Worm (Caenorhabditis elegans) whole organism, L4 larva: Measurements from ENCODE around the gene C16E9.2.

ENCODE experiments used
- F26F4.8 ChIP-seq: fragments of 200-800 bp; sonication (Bioruptor generic); conservative IDR thresholded peaks from 2 replicates; pipeline ENCODE4 v1.3.6; 2022; ENCODE audit warnings: missing genetic modification characterization, missing compliant biosample characterization
- F37D6.2 ChIP-seq: sonication (generic microtip); optimal IDR thresholded peaks from 2 replicates; lab custom pipeline; 2016; ENCODE audit warnings: mild to moderate bottlenecking, missing genetic modification characterization, missing compliant biosample characterization
- F44E2.7 ChIP-seq: fragments of 200-800 bp; sonication (Bioruptor generic); IDR thresholded peaks from 2 replicates; pipeline ENCODE4 v2.1.2; 2022; ENCODE audit warnings: missing genetic modification characterization, missing compliant biosample characterization
- T26A8.4 ChIP-seq: fragments of 200-800 bp; sonication (Bioruptor generic); IDR thresholded peaks from 2 replicates; pipeline ENCODE4 v1.3.6; 2022; ENCODE audit warnings: missing genetic modification characterization, missing compliant biosample characterization
- aly-2 ChIP-seq: sonication (generic microtip); optimal IDR thresholded peaks from 2 replicates; lab custom pipeline; 2018; ENCODE audit warnings: missing biosample characterization, missing genetic modification characterization
- ceh-32 ChIP-seq: sonication (generic microtip); optimal IDR thresholded peaks from 2 replicates; lab custom pipeline; 2016; ENCODE audit warnings: mild to moderate bottlenecking, missing genetic modification characterization, missing compliant biosample characterization; ENCODE audit not compliant: poor library complexity
- ceh-44 ChIP-seq: fragments of 200-800 bp; sonication (Bioruptor generic); IDR thresholded peaks from 2 replicates; pipeline ENCODE4 v1.3.6; 2022; ENCODE audit warnings: missing genetic modification reagents, missing genetic modification characterization, missing compliant biosample characterization
- ceh-82 ChIP-seq: sonication (generic microtip); optimal IDR thresholded peaks from 2 replicates; lab custom pipeline; 2017; ENCODE audit warnings: missing biosample characterization, missing genetic modification characterization
- daf-16 ChIP-seq, 3 experiments: sonication (generic microtip); optimal IDR thresholded peaks; 2 replicates each; lab custom pipeline; 2016 to 2017; ENCODE audit warnings: missing genetic modification characterization in 3 of 3, missing genetic modification reagents in 3 of 3, mild to moderate bottlenecking in 2 of 3, missing compliant biosample characterization in 2 of 3, missing biosample characterization in 1 of 3, moderate library complexity in 1 of 3
- daf-19 ChIP-seq: fragments of 200-800 bp; sonication (Bioruptor generic); conservative IDR thresholded peaks from 2 replicates; pipeline ENCODE4 v1.3.6; 2022; ENCODE audit warnings: missing genetic modification characterization, missing compliant biosample characterization
- dmd-6 ChIP-seq: fragments of 200-800 bp; sonication (Bioruptor generic); IDR thresholded peaks from 2 replicates; pipeline ENCODE4 v1.3.6; 2022; ENCODE audit warnings: missing genetic modification reagents, missing genetic modification characterization, missing compliant biosample characterization
- dmd-8 ChIP-seq: fragments of 200-800 bp; sonication (Bioruptor generic); IDR thresholded peaks from 2 replicates; pipeline ENCODE4 v1.3.6; 2022; ENCODE audit warnings: missing genetic modification characterization, missing compliant biosample characterization
- duxl-1 ChIP-seq: sonication (generic microtip); optimal IDR thresholded peaks from 2 replicates; lab custom pipeline; 2016; ENCODE audit warnings: mild to moderate bottlenecking, missing genetic modification characterization, moderate library complexity, missing compliant biosample characterization; ENCODE audit not compliant: poor library complexity
- dve-1 ChIP-seq: sonication (generic microtip); optimal IDR thresholded peaks from 2 replicates; lab custom pipeline; 2017; ENCODE audit warnings: antibody characterized with exemption, mild to moderate bottlenecking, missing genetic modification characterization, missing compliant biosample characterization; ENCODE audit not compliant: insufficient read depth
- egl-43 ChIP-seq: fragments of 200-800 bp; sonication (Bioruptor generic); IDR thresholded peaks from 2 replicates; pipeline ENCODE4 v1.3.6; 2022; ENCODE audit warnings: missing genetic modification reagents, missing genetic modification characterization, missing compliant biosample characterization
- gei-8 ChIP-seq: fragments of 200-800 bp; sonication (Bioruptor generic); optimal IDR thresholded peaks from 2 replicates; lab custom pipeline; 2018; ENCODE audit warnings: mild to moderate bottlenecking, missing genetic modification characterization, missing compliant biosample characterization
- hif-1 ChIP-seq, 2 experiments: sonication (generic microtip); optimal IDR thresholded peaks; 2 replicates each; lab custom pipeline; 2016 to 2017; ENCODE audit warnings: missing compliant biosample characterization in 2 of 2, missing genetic modification characterization in 2 of 2, missing genetic modification reagents in 2 of 2, missing genotype in 2 of 2, mild to moderate bottlenecking in 1 of 2
- hlh-11 ChIP-seq: fragments of 200-800 bp; sonication (Bioruptor generic); optimal IDR thresholded peaks from 2 replicates; lab custom pipeline; 2018; ENCODE audit warnings: mild to moderate bottlenecking, missing genetic modification characterization, missing compliant biosample characterization
- hmg-1.1 ChIP-seq: fragments of 200-800 bp; sonication (Bioruptor generic); IDR thresholded peaks from 2 replicates; pipeline ENCODE4 v1.3.6; 2022; ENCODE audit warnings: missing genetic modification reagents, missing genetic modification characterization, missing compliant biosample characterization
- jun-1 ChIP-seq: fragments of 150-350 bp; optimal IDR thresholded peaks from 2 replicates; lab custom pipeline; 2014; ENCODE audit warnings: missing biosample characterization, missing genetic modification reagents, missing genetic modification characterization
- lin-15B ChIP-seq: fragments of 150-350 bp; sonication (generic microtip); optimal IDR thresholded peaks from 3 replicates; lab custom pipeline; 2014; ENCODE audit warnings: missing biosample characterization, missing genetic modification characterization
- lin-29 ChIP-seq: fragments of 200-800 bp; sonication (Bioruptor generic); IDR thresholded peaks from 2 replicates; pipeline ENCODE4 v1.3.6; 2022; ENCODE audit warnings: missing genetic modification reagents, missing genetic modification characterization, missing compliant biosample characterization
- mdt-29 ChIP-seq: fragments of 200-800 bp; sonication (Bioruptor generic); IDR thresholded peaks from 2 replicates; pipeline ENCODE4 v1.3.6; 2022; ENCODE audit warnings: missing genetic modification reagents, missing genetic modification characterization, missing compliant biosample characterization
- nhr-10 ChIP-seq: fragments of 150-350 bp; optimal IDR thresholded peaks from 2 replicates; lab custom pipeline; 2014; ENCODE audit warnings: missing biosample characterization, missing genetic modification characterization
- nhr-11 ChIP-seq: fragments of 150-350 bp; optimal IDR thresholded peaks from 2 replicates; lab custom pipeline; 2014; ENCODE audit warnings: missing biosample characterization, missing genetic modification characterization
- nhr-111 ChIP-seq: fragments of 200-800 bp; sonication (Bioruptor generic); optimal IDR thresholded peaks from 2 replicates; lab custom pipeline; 2018; ENCODE audit warnings: mild to moderate bottlenecking, missing genetic modification characterization, missing compliant biosample characterization
- nhr-237 ChIP-seq: sonication (generic microtip); optimal IDR thresholded peaks from 2 replicates; lab custom pipeline; 2017; ENCODE audit warnings: missing biosample characterization, missing genetic modification characterization
- nhr-42 ChIP-seq: fragments of 200-800 bp; sonication (Bioruptor generic); IDR thresholded peaks from 2 replicates; pipeline ENCODE4 v1.3.6; 2022; ENCODE audit warnings: missing genetic modification characterization, missing compliant biosample characterization
- nhr-48 ChIP-seq: sonication (generic microtip); optimal IDR thresholded peaks from 2 replicates; lab custom pipeline; 2016; ENCODE audit warnings: mild to moderate bottlenecking, missing genetic modification characterization, missing compliant biosample characterization
- nhr-6 ChIP-seq: fragments of 150-350 bp; optimal IDR thresholded peaks from 2 replicates; lab custom pipeline; 2014; ENCODE audit warnings: missing biosample characterization, missing genetic modification characterization
- php-3 ChIP-seq: fragments of 200-800 bp; sonication (Bioruptor generic); IDR thresholded peaks from 2 replicates; pipeline ENCODE4 v1.3.6; 2022; ENCODE audit warnings: missing genetic modification reagents, missing genetic modification characterization, missing compliant biosample characterization
- pqm-1 ChIP-seq: sonication (generic microtip); optimal IDR thresholded peaks from 2 replicates; lab custom pipeline; 2017; ENCODE audit warnings: missing biosample characterization, missing genetic modification characterization
- snpc-4 ChIP-seq: fragments of 150-350 bp; optimal IDR thresholded peaks from 2 replicates; lab custom pipeline; 2014; ENCODE audit warnings: missing biosample characterization, missing genetic modification characterization
- vab-7 ChIP-seq: fragments of 200-800 bp; sonication (Bioruptor generic); IDR thresholded peaks from 2 replicates; pipeline ENCODE4 v1.3.6; 2022; ENCODE audit warnings: missing genetic modification reagents, missing genetic modification characterization, missing compliant biosample characterization
- zip-11 ChIP-seq: fragments of 200-800 bp; sonication (Bioruptor generic); IDR thresholded peaks from 2 replicates; pipeline ENCODE4 v1.3.6; 2022; ENCODE audit warnings: missing genetic modification characterization, missing compliant biosample characterization
- zip-2 ChIP-seq: fragments of 150-350 bp; optimal IDR thresholded peaks from 2 replicates; lab custom pipeline; 2014; ENCODE audit warnings: missing biosample characterization, missing genetic modification characterization
- ztf-7 ChIP-seq: fragments of 150-350 bp; optimal IDR thresholded peaks from 2 replicates; lab custom pipeline; 2014; ENCODE audit warnings: missing biosample characterization, missing genetic modification characterization

C16E9.2 gene

ce11 chrX:6905581-6905980 is 29.9 kb upstream of the C16E9.2 start (continued):
- TF ChIP-seq F37D6.2 (tag; lab: Kevin White, UChicago) (no peak), F44E2.7 (GFP tag; lab: Robert Waterston, UW) (no peak), nhr-6 (tag; lab: Kevin White, UChicago) (no peak), duxl-1 (tag; lab: Kevin White, UChicago) (no peak), hlh-11 (tag; lab: Kevin White, UChicago) (peak; percentile 76), vab-7 (GFP tag; lab: Robert Waterston, UW) (no peak), daf-19 (GFP tag; lab: Robert Waterston, UW) (no peak), nhr-111 (GFP tag; lab: Kevin White, UChicago) (no peak), php-3 (GFP tag; lab: Robert Waterston, UW) (peak; percentile 51; the same call in 1 of the 2 replicates), zip-2 (tag; lab: Kevin White, UChicago) (no peak), nhr-10 (tag; lab: Kevin White, UChicago) (no peak), F26F4.8 (GFP tag; lab: Robert Waterston, UW) (no peak), nhr-48 (peak; percentile 50), pqm-1 (tag; lab: Kevin White, UChicago) (peak; percentile 88), ceh-82 (no peak), jun-1 (no peak), egl-43 (GFP tag; lab: Robert Waterston, UW) (no peak), dve-1 (tag; lab: Kevin White, UChicago) (peak; percentile 86), hif-1 (tag; optimal IDR thresholded peaks at IDR 0.05; lab: Kevin White, UChicago) (peak in 1 of 2 experiments; percentile 21), ztf-7 (peak; percentile 61), lin-29 (GFP tag; lab: Robert Waterston, UW) (no peak), ceh-44 (no peak), dmd-8 (no peak), daf-16 (GFP tag; optimal IDR thresholded peaks at IDR 0.05; lab: Kevin White, UChicago) (no peak), daf-16 (tag; optimal IDR thresholded peaks at IDR 0.05; lab: Kevin White, UChicago) (peak; percentile 78), dmd-6 (GFP tag; lab: Robert Waterston, UW) (peak; percentile 85)

- TF ChIP-seq nhr-48 (no peak), nhr-42 (no peak), daf-16 (GFP tag; optimal IDR thresholded peaks at IDR 0.05; lab: Kevin White, UChicago) (no peak), daf-16 (tag; optimal IDR thresholded peaks at IDR 0.05; lab: Kevin White, UChicago) (no peak), snpc-4 (tag; lab: Kevin White, UChicago) (no peak), dmd-6 (GFP tag; lab: Robert Waterston, UW) (no peak), mdt-29 (GFP tag; lab: Robert Waterston, UW) (no peak), lin-15B (tag; lab: Kevin White, UChicago) (no peak), ceh-32 (tag; lab: Kevin White, UChicago) (no peak), aly-2 (tag; lab: Kevin White, UChicago) (no peak), nhr-6 (tag; lab: Kevin White, UChicago) (no peak), nhr-11 (tag; lab: Kevin White, UChicago) (no peak), ztf-7 (no peak), nhr-237 (tag; lab: Kevin White, UChicago) (no peak), zip-11 (GFP tag; lab: Robert Waterston, UW) (no peak)
Observed at ce11 chrX:6913989-6914388, 21.5 kb upstream of the C16E9.2 start, which contains the start of gene nhx-4. nhx-4 (plus strand) TSS chrX:6914289.

- TF ChIP-seq daf-16 (GFP tag; optimal IDR thresholded peaks at IDR 0.05; lab: Kevin White, UChicago) (peak in 1 of 2 experiments; percentile 64), daf-16 (tag; optimal IDR thresholded peaks at IDR 0.05; lab: Kevin White, UChicago) (no peak), T26A8.4 (no peak), hmg-1.1 (GFP tag; lab: Robert Waterston, UW) (no peak), gei-8 (GFP tag; lab: Kevin White, UChicago) (no peak)
Observed at ce11 chrX:6915279-6915678, 20.3 kb upstream of the C16E9.2 start.
